Worm (Caenorhabditis elegans): ENCODE results near the gene C54F6.15.

Gene C54F6.15

ce11 chrV:7497440-7497839 is 24.7 kb downstream of the C54F6.15 start, which contains the start of gene srh-79:
TSS of gene srh-79 (plus strand) at chrV:7497740.
- no peak for TF ChIP-seq hmg-20 (GFP tag; IDR thresholded peaks at IDR 0.05)
- no peak for TF ChIP-seq sdz-38 (tag; optimal IDR thresholded peaks at IDR 0.05)
- TF ChIP-seq T26A5.8 (tag; optimal IDR thresholded peaks at IDR 0.05): no peak
- TF ChIP-seq ceh-79 (tag; optimal IDR thresholded peaks at IDR 0.05): no peak
- no peak for TF ChIP-seq nhr-90 (tag; optimal IDR thresholded peaks at IDR 0.05)
- TF ChIP-seq repo-1 (tag; optimal IDR thresholded peaks at IDR 0.05): no peak
- no peak for TF ChIP-seq ZK185.1 (tag; optimal IDR thresholded peaks at IDR 0.05; ENCODE audit: poor library complexity, severe bottlenecking)
- no peak for TF ChIP-seq snpc-4 (GFP tag; optimal IDR thresholded peaks at IDR 0.05)
- TF ChIP-seq snpc-4 (tag; optimal IDR thresholded peaks at IDR 0.05): no peak
- no peak for TF ChIP-seq K11D2.4 (GFP tag; IDR thresholded peaks at IDR 0.05)
- TF ChIP-seq athp-1 (tag; optimal IDR thresholded peaks at IDR 0.05): no peak
- no peak for TF ChIP-seq sptf-2 (GFP tag; optimal IDR thresholded peaks at IDR 0.05)
- TF ChIP-seq lsl-1 (GFP tag; optimal IDR thresholded peaks at IDR 0.05): no peak
- TF ChIP-seq lir-1 (GFP tag; conservative IDR thresholded peaks at IDR 0.05): no peak
- TF ChIP-seq mel-28 (tag; optimal IDR thresholded peaks at IDR 0.05; ENCODE audit: borderline replicate concordance): no peak
- TF ChIP-seq ekl-4 (GFP tag; IDR thresholded peaks at IDR 0.05): no peak

ce11 chrV:7495189-7495588 is 27.0 kb downstream of the C54F6.15 start, which contains the start of gene srbc-11:
TSS of gene srbc-11 (minus strand) at chrV:7495289.
- TF ChIP-seq F49E8.2 (tag; optimal IDR thresholded peaks at IDR 0.05; ENCODE audit: insufficient read depth): no peak
- no peak for TF ChIP-seq nhr-120 (GFP tag; IDR thresholded peaks at IDR 0.05)
- no peak for TF ChIP-seq ceh-40 (GFP tag; IDR thresholded peaks at IDR 0.05)
- no peak for TF ChIP-seq F39B2.1 (GFP tag; IDR thresholded peaks at IDR 0.05)
- TF ChIP-seq attf-6 (GFP tag; IDR thresholded peaks at IDR 0.05): no peak
- no peak for TF ChIP-seq lsy-27 (tag; optimal IDR thresholded peaks at IDR 0.05; ENCODE audit: borderline replicate concordance, insufficient read depth)
- no peak for TF ChIP-seq fkh-3 (tag; optimal IDR thresholded peaks at IDR 0.05)
- TF ChIP-seq madf-8 (GFP tag; conservative IDR thresholded peaks at IDR 0.05): no peak
- no peak for TF ChIP-seq T07F8.4 (tag; optimal IDR thresholded peaks at IDR 0.05)
- no peak for TF ChIP-seq Y95B8A.8 (GFP tag; IDR thresholded peaks at IDR 0.05)
- no peak for TF ChIP-seq sdz-38 (tag; optimal IDR thresholded peaks at IDR 0.05)
- no peak for TF ChIP-seq nhr-27 (tag; optimal IDR thresholded peaks at IDR 0.05)
- no peak for TF ChIP-seq hrde-1 (tag; optimal IDR thresholded peaks at IDR 0.05; ENCODE audit: borderline replicate concordance)

- TF ChIP-seq somi-1 (GFP tag; optimal IDR thresholded peaks at IDR 0.05): no peak
- TF ChIP-seq ceh-40 (GFP tag; IDR thresholded peaks at IDR 0.05): no peak
- no peak for TF ChIP-seq sea-2 (GFP tag; IDR thresholded peaks at IDR 0.05)
- TF ChIP-seq B0035.1 (tag; optimal IDR thresholded peaks at IDR 0.05): no peak
- TF ChIP-seq ztf-22 (GFP tag; optimal IDR thresholded peaks at IDR 0.05): no peak
- no peak for TF ChIP-seq hsf-1 (GFP tag; IDR thresholded peaks at IDR 0.05)
- no peak for TF ChIP-seq hmg-20 (GFP tag; IDR thresholded peaks at IDR 0.05)
- no peak for TF ChIP-seq unc-130 (GFP tag; optimal IDR thresholded peaks at IDR 0.05)
Observed at ce11 chrV:7492924-7493323, 29.3 kb downstream of the C54F6.15 start, which contains the start of gene srbc-10. TSS of gene srbc-10 (minus strand) at chrV:7493024.

- TF ChIP-seq mes-4 (tag; optimal IDR thresholded peaks at IDR 0.05) (no peak), unc-62 (GFP tag; optimal IDR thresholded peaks at IDR 0.05) (no peak), dpl-1 (GFP tag; optimal IDR thresholded peaks at IDR 0.05) (no peak), attf-6 (GFP tag; IDR thresholded peaks at IDR 0.05) (no peak), lin-26 (GFP tag; IDR thresholded peaks at IDR 0.05) (no peak), hmg-1.2 (GFP tag; IDR thresholded peaks at IDR 0.05) (no peak), lag-1 (GFP tag; IDR thresholded peaks at IDR 0.05) (no peak), let-607 (tag; optimal IDR thresholded peaks at IDR 0.05) (no peak), F57A8.1 (GFP tag; optimal IDR thresholded peaks at IDR 0.05) (no peak), lin-40 (tag; optimal IDR thresholded peaks at IDR 0.05) (no peak), tbp1 (GFP tag; optimal IDR thresholded peaks at IDR 0.05) (no peak), B0035.1 (tag; optimal IDR thresholded peaks at IDR 0.05) (no peak), snpc-1.1 (tag; optimal IDR thresholded peaks at IDR 0.05; ENCODE audit: insufficient read depth) (no peak), zfh-2 (GFP tag; conservative IDR thresholded peaks at IDR 0.05) (no peak)
Observed at ce11 chrV:7490340-7490739, 31.8 kb downstream of the C54F6.15 start, which contains the start of gene srbc-9. TSS of gene srbc-9 (minus strand) at chrV:7490440.
